Worm (Caenorhabditis elegans) whole organism, mixed stage, embryonic: Measurements from ENCODE around the gene egl-19.

Experiments
- M03D4.4 ChIP-seq: sonication (generic microtip); optimal IDR thresholded peaks from 2 replicates; lab custom pipeline; 2017; ENCODE audit warnings: mild to moderate bottlenecking, missing genetic modification characterization, missing compliant biosample characterization
- bed-3 ChIP-seq: fragments of 200-800 bp; sonication (Bioruptor generic); optimal IDR thresholded peaks from 3 replicates; lab custom pipeline; 2018; ENCODE audit warnings: mild to moderate bottlenecking, missing genetic modification characterization, moderate library complexity, missing compliant biosample characterization
- blmp-1 ChIP-seq: fragments of 150-350 bp; optimal IDR thresholded peaks from 2 replicates; lab custom pipeline; 2014; ENCODE audit warnings: missing biosample characterization, missing genetic modification characterization
- ceh-39 ChIP-seq: fragments of 150-350 bp; optimal IDR thresholded peaks from 2 replicates; lab custom pipeline; 2014; ENCODE audit warnings: missing biosample characterization, missing genetic modification characterization
- ceh-43 ChIP-seq: fragments of 200-800 bp; sonication (Bioruptor generic); optimal IDR thresholded peaks from 2 replicates; lab custom pipeline; 2018; ENCODE audit warnings: mild to moderate bottlenecking, missing genetic modification characterization, moderate library complexity, missing compliant biosample characterization
- ceh-83 ChIP-seq: fragments of 200-800 bp; sonication (Bioruptor generic); optimal IDR thresholded peaks from 2 replicates; lab custom pipeline; 2018; ENCODE audit warnings: mild to moderate bottlenecking, missing genetic modification characterization, missing compliant biosample characterization
- ces-1 ChIP-seq: fragments of 150-350 bp; optimal IDR thresholded peaks from 2 replicates; lab custom pipeline; 2014; ENCODE audit warnings: missing biosample characterization, missing genetic modification reagents, missing genetic modification characterization
- cnd-1 ChIP-seq: fragments of 200-800 bp; sonication (Bioruptor generic); optimal IDR thresholded peaks from 2 replicates; lab custom pipeline; 2018; ENCODE audit warnings: mild to moderate bottlenecking, missing genetic modification characterization, missing compliant biosample characterization
- drap-1 ChIP-seq: fragments of 200-800 bp; sonication (Bioruptor generic); optimal IDR thresholded peaks from 3 replicates; lab custom pipeline; 2018; ENCODE audit warnings: mild to moderate bottlenecking, missing genetic modification characterization, missing compliant biosample characterization
- elt-1 ChIP-seq: sonication (generic microtip); optimal IDR thresholded peaks from 2 replicates; lab custom pipeline; 2017; ENCODE audit warnings: missing genetic modification characterization, mild to moderate bottlenecking, missing compliant biosample characterization, antibody characterized with exemption, moderate library complexity, borderline replicate concordance; ENCODE audit not compliant: insufficient read depth
- flh-1 ChIP-seq: fragments of 200-800 bp; sonication (Bioruptor generic); optimal IDR thresholded peaks from 2 replicates; lab custom pipeline; 2018; ENCODE audit warnings: mild to moderate bottlenecking, missing genetic modification characterization, moderate library complexity, missing compliant biosample characterization
- ham-2 ChIP-seq: fragments of 200-800 bp; sonication (Bioruptor generic); optimal IDR thresholded peaks from 2 replicates; lab custom pipeline; 2018; ENCODE audit warnings: mild to moderate bottlenecking, missing genetic modification characterization, missing compliant biosample characterization
- hlh-1 ChIP-seq: fragments of 150-350 bp; optimal IDR thresholded peaks from 2 replicates; lab custom pipeline; 2014; ENCODE audit warnings: missing biosample characterization, missing genetic modification reagents, missing genetic modification characterization
- lin-13 ChIP-seq: fragments of 150-350 bp; optimal IDR thresholded peaks from 2 replicates; lab custom pipeline; 2014; ENCODE audit warnings: missing biosample characterization, missing genetic modification characterization
- lin-32 ChIP-seq: fragments of 200-800 bp; sonication (Bioruptor generic); optimal IDR thresholded peaks from 2 replicates; lab custom pipeline; 2018; ENCODE audit warnings: mild to moderate bottlenecking, missing genetic modification characterization, missing compliant biosample characterization
- lsy-2 ChIP-seq: fragments of 150-350 bp; optimal IDR thresholded peaks from 2 replicates; lab custom pipeline; 2014; ENCODE audit warnings: missing biosample characterization, missing genetic modification characterization
- mab-5 ChIP-seq: fragments of 150-350 bp; optimal IDR thresholded peaks from 2 replicates; lab custom pipeline; 2014; ENCODE audit warnings: missing biosample characterization, missing genetic modification characterization
- mep-1 ChIP-seq: fragments of 150-350 bp; optimal IDR thresholded peaks from 2 replicates; lab custom pipeline; 2017; ENCODE audit warnings: missing biosample characterization, missing genetic modification reagents, missing genetic modification characterization, inconsistent platforms
- mls-2 ChIP-seq: sonication (generic microtip); optimal IDR thresholded peaks from 2 replicates; lab custom pipeline; 2016; ENCODE audit warnings: mild to moderate bottlenecking, missing genetic modification characterization, moderate library complexity, missing compliant biosample characterization
- nhr-12 ChIP-seq: fragments of 150-350 bp; optimal IDR thresholded peaks from 2 replicates; lab custom pipeline; 2014; ENCODE audit warnings: missing biosample characterization, missing genetic modification characterization
- nhr-2 ChIP-seq: fragments of 150-350 bp; optimal IDR thresholded peaks from 2 replicates; lab custom pipeline; 2014; ENCODE audit warnings: missing biosample characterization, missing genetic modification characterization
- nhr-237 ChIP-seq: fragments of 150-350 bp; optimal IDR thresholded peaks from 2 replicates; lab custom pipeline; 2014; ENCODE audit warnings: missing biosample characterization, missing genetic modification characterization
- nhr-28 ChIP-seq: fragments of 150-350 bp; optimal IDR thresholded peaks from 2 replicates; lab custom pipeline; 2014; ENCODE audit warnings: missing biosample characterization, missing genetic modification characterization
- nhr-76 ChIP-seq: sonication (generic microtip); optimal IDR thresholded peaks from 2 replicates; lab custom pipeline; 2017; ENCODE audit warnings: missing biosample characterization, missing genetic modification characterization
- pha-4 ChIP-seq: fragments of 150-350 bp; optimal IDR thresholded peaks from 2 replicates; lab custom pipeline; 2018; ENCODE audit warnings: missing biosample characterization, missing genetic modification reagents, missing genetic modification characterization
- sem-2 ChIP-seq: fragments of 200-800 bp; sonication (Bioruptor generic); optimal IDR thresholded peaks from 2 replicates; lab custom pipeline; 2018; ENCODE audit warnings: mild to moderate bottlenecking, missing genetic modification characterization, missing compliant biosample characterization
- snpc-4 ChIP-seq: fragments of 150-350 bp; optimal IDR thresholded peaks from 2 replicates; lab custom pipeline; 2014; ENCODE audit warnings: missing biosample characterization, missing genetic modification characterization
- tbx-8 ChIP-seq: fragments of 200-800 bp; sonication (Bioruptor generic); optimal IDR thresholded peaks from 2 replicates; lab custom pipeline; 2018; ENCODE audit warnings: mild to moderate bottlenecking, missing genetic modification characterization, moderate library complexity, missing compliant biosample characterization
- unc-120 ChIP-seq: sonication (generic microtip); optimal IDR thresholded peaks from 2 replicates; lab custom pipeline; 2017; ENCODE audit warnings: missing genetic modification characterization, missing compliant biosample characterization; ENCODE audit not compliant: poor library complexity, severe bottlenecking
- unc-39 ChIP-seq: fragments of 150-350 bp; optimal IDR thresholded peaks from 2 replicates; lab custom pipeline; 2014; ENCODE audit warnings: missing biosample characterization, missing genetic modification characterization
- unc-62 ChIP-seq: fragments of 150-350 bp; optimal IDR thresholded peaks from 2 replicates; lab custom pipeline; 2014; ENCODE audit warnings: missing biosample characterization, missing genetic modification reagents, missing genetic modification characterization
- zip-8 ChIP-seq: fragments of 150-350 bp; optimal IDR thresholded peaks from 2 replicates; lab custom pipeline; 2014; ENCODE audit warnings: missing biosample characterization, missing genetic modification characterization
- ztf-11 ChIP-seq: fragments of 150-350 bp; optimal IDR thresholded peaks from 2 replicates; lab custom pipeline; 2014; ENCODE audit warnings: missing biosample characterization, missing genetic modification characterization

egl-19 gene

DNA sequence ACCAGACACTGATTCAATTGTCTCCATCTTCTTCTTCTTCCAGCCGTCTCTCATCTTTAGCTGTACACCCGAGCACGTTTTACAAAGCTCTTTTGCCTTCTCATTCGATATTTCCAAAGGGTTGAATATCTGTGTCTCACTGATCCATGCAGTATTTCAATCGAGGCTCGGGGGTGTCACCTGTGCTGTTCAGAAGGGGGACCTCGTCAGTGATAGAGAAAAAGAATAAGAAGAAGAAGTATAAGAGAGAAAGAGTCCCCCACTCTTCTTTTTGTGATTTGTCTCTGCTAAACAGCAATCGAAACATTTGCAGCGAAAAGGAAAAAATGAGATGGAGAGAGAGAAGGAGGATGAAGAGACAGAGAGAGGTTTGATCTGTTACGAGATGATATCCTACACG is 20.7 kb downstream of the egl-19 start:
- peak; percentile 99 for TF ChIP-seq hlh-1
- peak; percentile 83 for TF ChIP-seq unc-62
- TF ChIP-seq nhr-237 (tag; lab: Kevin White, UChicago) = no peak
- TF ChIP-seq unc-120 (tag; lab: Kevin White, UChicago) = peak; percentile 92
- TF ChIP-seq pha-4 (tag; lab: Kevin White, UChicago) = no peak

DNA sequence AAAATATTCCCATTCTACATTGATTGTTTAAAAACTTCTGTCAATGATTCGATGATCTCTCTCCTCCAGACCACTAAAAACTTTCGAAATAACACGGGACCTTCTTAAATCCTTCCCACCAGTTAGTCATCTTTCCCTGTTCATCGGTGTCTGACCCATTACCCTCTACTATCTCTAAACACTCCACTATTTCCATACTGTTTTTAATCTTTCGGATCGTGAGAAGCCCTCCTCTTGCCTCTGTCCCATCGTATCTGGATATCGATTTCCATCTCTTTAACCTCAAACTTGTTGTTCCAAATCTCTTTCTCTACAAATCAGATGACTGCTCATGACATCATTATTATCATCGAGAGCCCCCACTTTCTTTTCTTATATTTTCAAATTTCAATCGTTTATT is 23.0 kb downstream of the egl-19 start:
- TF ChIP-seq tbx-8 (GFP tag; lab: Kevin White, UChicago) (no peak), ham-2 (GFP tag; lab: Kevin White, UChicago) (no peak), pha-4 (tag; lab: Kevin White, UChicago) (no peak), ceh-39 (tag; lab: Kevin White, UChicago) (no peak), flh-1 (no peak), snpc-4 (tag; lab: Kevin White, UChicago) (no peak), M03D4.4 (no peak), elt-1 (no peak), lsy-2 (tag; lab: Kevin White, UChicago) (no peak), mep-1 (tag; lab: Kevin White, UChicago) (no peak), unc-120 (tag; lab: Kevin White, UChicago) (no peak), zip-8 (no peak), ztf-11 (tag; lab: Kevin White, UChicago) (no peak), ceh-43 (no peak)

DNA sequence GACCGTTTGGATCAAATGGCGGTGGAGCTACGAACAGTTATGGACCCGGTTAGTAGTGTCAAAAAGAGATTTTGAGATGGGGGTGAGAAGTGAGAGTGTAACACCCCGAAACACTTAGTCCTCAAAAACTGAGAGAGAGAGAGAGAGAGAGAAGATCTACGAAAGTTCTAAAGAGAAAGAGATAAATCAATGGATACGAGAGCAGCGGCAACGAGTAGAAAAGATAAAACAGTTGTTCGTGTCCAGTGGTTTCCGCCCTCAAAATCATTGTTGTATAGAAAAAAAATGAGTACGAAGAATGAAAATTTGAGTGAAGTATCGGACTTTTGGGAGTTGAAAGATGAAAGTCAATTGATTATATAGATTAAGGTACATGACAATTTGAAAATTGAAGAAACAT is 23.6 kb downstream of the egl-19 start:
- TF ChIP-seq ceh-83 (GFP tag; lab: Kevin White, UChicago) (no peak), nhr-28 (no peak), elt-1 (no peak), ceh-43 (no peak), pha-4 (tag; lab: Kevin White, UChicago) (no peak), lsy-2 (tag; lab: Kevin White, UChicago) (no peak), unc-62 (peak; percentile 61), drap-1 (GFP tag; lab: Kevin White, UChicago) (no peak), blmp-1 (no peak), bed-3 (no peak), hlh-1 (peak; percentile 86), nhr-76 (no peak), mls-2 (tag; lab: Kevin White, UChicago) (no peak), nhr-12 (tag; lab: Kevin White, UChicago) (no peak), M03D4.4 (no peak), lin-32 (GFP tag; lab: Kevin White, UChicago) (no peak), unc-120 (tag; lab: Kevin White, UChicago) (peak; percentile 57), cnd-1 (tag; lab: Kevin White, UChicago) (no peak), ceh-39 (tag; lab: Kevin White, UChicago) (no peak), lin-13 (tag; lab: Kevin White, UChicago) (no peak), ces-1 (GFP tag; lab: Kevin White, UChicago) (no peak), ham-2 (GFP tag; lab: Kevin White, UChicago) (no peak), unc-39 (no peak), tbx-8 (GFP tag; lab: Kevin White, UChicago) (no peak)

DNA sequence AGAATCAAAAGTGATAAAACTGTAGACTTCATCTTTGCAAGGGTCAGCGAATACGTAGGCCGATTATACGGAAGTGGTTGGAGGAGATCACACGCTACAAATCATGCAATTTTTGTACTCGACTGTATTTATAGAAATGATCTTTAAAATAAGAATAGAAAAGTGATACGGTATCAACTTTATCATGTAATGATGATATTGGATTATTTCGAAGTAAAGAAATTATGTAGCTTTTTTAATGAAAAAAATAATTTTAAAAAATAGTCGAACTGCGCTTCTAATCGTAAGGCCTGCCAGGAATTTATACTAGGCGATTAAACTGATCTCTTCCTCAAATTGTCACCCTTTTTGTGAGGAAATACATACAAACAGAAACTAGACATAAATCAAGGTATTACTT is 28.5 kb downstream of the egl-19 start, which contains the start of gene B0496.11:
Gene B0496.11 (minus strand): TSS at position 101 of the 400 bp plus-strand sequence.
- TF ChIP-seq ceh-39 (tag; lab: Kevin White, UChicago) = no peak
- TF ChIP-seq unc-120 (tag; lab: Kevin White, UChicago) = no peak
- TF ChIP-seq drap-1 (GFP tag; lab: Kevin White, UChicago) = no peak
- no peak for TF ChIP-seq flh-1
- no peak for TF ChIP-seq lsy-2 (tag; lab: Kevin White, UChicago)
- no peak for TF ChIP-seq pha-4 (tag; lab: Kevin White, UChicago)
- TF ChIP-seq unc-39 = no peak
- no peak for TF ChIP-seq sem-2 (GFP tag; lab: Kevin White, UChicago)
- TF ChIP-seq lin-13 (tag; lab: Kevin White, UChicago) = no peak
- no peak for TF ChIP-seq mab-5 (tag; lab: Kevin White, UChicago)
- no peak for TF ChIP-seq nhr-2
- no peak for TF ChIP-seq zip-8
- no peak for TF ChIP-seq ceh-83 (GFP tag; lab: Kevin White, UChicago)
- TF ChIP-seq nhr-237 (tag; lab: Kevin White, UChicago) = no peak
- no peak for TF ChIP-seq blmp-1
